Worm (Caenorhabditis elegans) whole organism, young adult: ENCODE results near the gene eef-1B.2.
"Not testable (repeated sequence)": the region's sequence is repeated elsewhere in the genome, so short reads cannot be mapped to it uniquely, and the experiment has no call there.

Experiments used
- B0019.2 ChIP-seq: fragments of 200-800 bp; sonication (Bioruptor generic); conservative IDR thresholded peaks from 2 replicates; pipeline ENCODE4 v1.3.6; 2022; ENCODE audit warnings: missing genetic modification reagents, missing genetic modification characterization, missing compliant biosample characterization
- B0261.1 ChIP-seq: sonication (generic microtip); optimal IDR thresholded peaks from 2 replicates; lab custom pipeline; 2016; ENCODE audit warnings: mild to moderate bottlenecking, missing genetic modification characterization, moderate library complexity, missing compliant biosample characterization
- C06A6.2 ChIP-seq: fragments of 200-800 bp; sonication (Bioruptor generic); conservative IDR thresholded peaks from 2 replicates; pipeline ENCODE4 v1.3.6; 2022; ENCODE audit warnings: missing genetic modification characterization, missing compliant biosample characterization
- C17E4.6 ChIP-seq: fragments of 200-800 bp; sonication (Bioruptor generic); IDR thresholded peaks from 2 replicates; pipeline ENCODE4 v1.3.6; 2022; ENCODE audit warnings: missing genetic modification reagents, missing genetic modification characterization, missing compliant biosample characterization
- D2030.7 ChIP-seq: fragments of 200-800 bp; sonication (Bioruptor generic); IDR thresholded peaks from 2 replicates; pipeline ENCODE4 v1.3.6; 2022; ENCODE audit warnings: missing genetic modification reagents, missing genetic modification characterization, missing compliant biosample characterization
- F37B4.10 ChIP-seq: fragments of 200-800 bp; sonication (Bioruptor generic); IDR thresholded peaks from 2 replicates; pipeline ENCODE4 v1.3.6; 2022; ENCODE audit warnings: missing genetic modification characterization, missing compliant biosample characterization
- F39B2.1 ChIP-seq: fragments of 200-800 bp; sonication (Bioruptor generic); IDR thresholded peaks from 2 replicates; pipeline ENCODE4 v1.3.6; 2022; ENCODE audit warnings: missing genetic modification reagents, missing genetic modification characterization, missing compliant biosample characterization
- K11D2.4 ChIP-seq: fragments of 200-800 bp; sonication (Bioruptor generic); IDR thresholded peaks from 2 replicates; pipeline ENCODE4 v1.3.6; 2022; ENCODE audit warnings: missing genetic modification reagents, missing genetic modification characterization, missing compliant biosample characterization
- Y56A3A.18 ChIP-seq: fragments of 200-800 bp; sonication (Bioruptor generic); IDR thresholded peaks from 2 replicates; pipeline ENCODE4 v1.3.6; 2022; ENCODE audit warnings: missing genetic modification reagents, missing genetic modification characterization, missing compliant biosample characterization
- Y67H2A.10 ChIP-seq: fragments of 200-800 bp; sonication (Bioruptor generic); conservative IDR thresholded peaks from 2 replicates; pipeline ENCODE4 v1.3.6; 2022; ENCODE audit warnings: missing genetic modification reagents, missing genetic modification characterization, missing compliant biosample characterization
- aptf-2 ChIP-seq: fragments of 200-800 bp; sonication (Bioruptor generic); conservative IDR thresholded peaks from 2 replicates; pipeline ENCODE4 v1.3.6; 2022; ENCODE audit warnings: missing genetic modification reagents, missing genetic modification characterization, missing compliant biosample characterization
- attf-3 ChIP-seq: fragments of 200-800 bp; sonication (Bioruptor generic); conservative IDR thresholded peaks from 2 replicates; pipeline ENCODE4 v1.3.6; 2022; ENCODE audit warnings: missing genetic modification reagents, missing genetic modification characterization, missing compliant biosample characterization
- attf-5 ChIP-seq: fragments of 200-800 bp; sonication (Bioruptor generic); optimal IDR thresholded peaks from 2 replicates; lab custom pipeline; 2018; ENCODE audit warnings: mild to moderate bottlenecking, missing genetic modification characterization, missing compliant biosample characterization
- bed-2 ChIP-seq: fragments of 200-800 bp; sonication (Bioruptor generic); IDR thresholded peaks from 2 replicates; pipeline ENCODE4 v1.3.6; 2022; ENCODE audit warnings: missing genetic modification reagents, missing genetic modification characterization, missing compliant biosample characterization
- ccch-3 ChIP-seq: fragments of 200-800 bp; sonication (Bioruptor generic); optimal IDR thresholded peaks from 2 replicates; lab custom pipeline; 2018; ENCODE audit warnings: mild to moderate bottlenecking, missing genetic modification characterization, missing compliant biosample characterization
- cebp-1 ChIP-seq, 2 experiments: fragments of 200-800 bp in 1 of 2; sonication (Bioruptor generic) in 1 of 2; sonication (generic microtip) in 1 of 2; IDR thresholded peaks in 1 of 2; optimal IDR thresholded peaks in 1 of 2; 2 replicates each; pipeline versions ENCODE4 v1.3.6 to Lab custom; 2017 to 2022; ENCODE audit warnings: missing compliant biosample characterization in 2 of 2, missing genetic modification characterization in 2 of 2, mild to moderate bottlenecking in 1 of 2, missing genetic modification reagents in 1 of 2, moderate library complexity in 1 of 2
- cebp-2 ChIP-seq: fragments of 200-800 bp; sonication (Bioruptor generic); IDR thresholded peaks from 2 replicates; pipeline ENCODE4 v1.3.6; 2022; ENCODE audit warnings: missing genetic modification characterization, missing compliant biosample characterization
- ceh-100 ChIP-seq: fragments of 200-800 bp; sonication (Bioruptor generic); IDR thresholded peaks from 2 replicates; pipeline ENCODE4 v1.3.6; 2022; ENCODE audit warnings: missing genetic modification reagents, missing genetic modification characterization, missing compliant biosample characterization
- ceh-58 ChIP-seq: fragments of 200-800 bp; sonication (Bioruptor generic); IDR thresholded peaks from 2 replicates; pipeline ENCODE4 v1.3.6; 2022; ENCODE audit warnings: missing genetic modification characterization, missing compliant biosample characterization
- ceh-91 ChIP-seq: fragments of 200-800 bp; sonication (Bioruptor generic); IDR thresholded peaks from 2 replicates; pipeline ENCODE4 v1.3.6; 2022; ENCODE audit warnings: missing genetic modification reagents, missing genetic modification characterization, missing compliant biosample characterization
- efl-1 ChIP-seq: fragments of 150-350 bp; optimal IDR thresholded peaks from 2 replicates; lab custom pipeline; 2014; ENCODE audit warnings: missing biosample characterization, missing genetic modification reagents, missing genetic modification characterization
- egl-44 ChIP-seq: fragments of 200-800 bp; sonication (Bioruptor generic); IDR thresholded peaks from 2 replicates; pipeline ENCODE4 v1.3.6; 2022; ENCODE audit warnings: missing genetic modification reagents, missing genetic modification characterization, missing compliant biosample characterization
- gei-17 ChIP-seq: fragments of 200-800 bp; sonication (Bioruptor generic); optimal IDR thresholded peaks from 2 replicates; lab custom pipeline; 2018; ENCODE audit warnings: mild to moderate bottlenecking, missing genetic modification characterization, missing compliant biosample characterization
- hmg-20 ChIP-seq: fragments of 200-800 bp; sonication (Bioruptor generic); IDR thresholded peaks from 2 replicates; pipeline ENCODE4 v1.3.6; 2022; ENCODE audit warnings: missing genetic modification reagents, missing genetic modification characterization, missing compliant biosample characterization
- hsf-1 ChIP-seq: fragments of 200-800 bp; sonication (Bioruptor generic); IDR thresholded peaks from 2 replicates; pipeline ENCODE4 v1.3.6; 2022; ENCODE audit warnings: missing genetic modification reagents, missing genetic modification characterization, missing compliant biosample characterization
- let-607 ChIP-seq, 2 experiments: fragments of 200-800 bp in 1 of 2; sonication (Bioruptor generic) in 1 of 2; sonication (generic microtip) in 1 of 2; optimal IDR thresholded peaks; 2 replicates each; lab custom pipeline; 2016 to 2018; ENCODE audit warnings: mild to moderate bottlenecking in 2 of 2, missing compliant biosample characterization in 2 of 2, missing genetic modification characterization in 2 of 2, moderate library complexity in 2 of 2, missing genotype in 1 of 2
- lin-26 ChIP-seq: fragments of 200-800 bp; sonication (Bioruptor generic); IDR thresholded peaks from 2 replicates; pipeline ENCODE4 v1.3.6; 2022; ENCODE audit warnings: missing genetic modification reagents, missing genetic modification characterization, missing compliant biosample characterization
- lin-54 ChIP-seq: fragments of 200-800 bp; sonication (Bioruptor generic); optimal IDR thresholded peaks from 2 replicates; lab custom pipeline; 2018; ENCODE audit warnings: mild to moderate bottlenecking, missing genetic modification characterization, missing compliant biosample characterization
- lsl-1 ChIP-seq: fragments of 200-800 bp; sonication (Bioruptor generic); optimal IDR thresholded peaks from 2 replicates; lab custom pipeline; 2018; ENCODE audit warnings: mild to moderate bottlenecking, missing genetic modification characterization, moderate library complexity, missing compliant biosample characterization
- madf-3 ChIP-seq: fragments of 200-800 bp; sonication (Bioruptor generic); IDR thresholded peaks from 2 replicates; pipeline ENCODE4 v1.3.6; 2022; ENCODE audit warnings: missing genetic modification reagents, missing genetic modification characterization, missing compliant biosample characterization
- madf-6 ChIP-seq: fragments of 200-800 bp; sonication (Bioruptor generic); IDR thresholded peaks from 2 replicates; pipeline ENCODE4 v1.3.6; 2022; ENCODE audit warnings: missing genetic modification reagents, missing genetic modification characterization, missing compliant biosample characterization
- madf-8 ChIP-seq: fragments of 200-800 bp; sonication (Bioruptor generic); conservative IDR thresholded peaks from 2 replicates; pipeline ENCODE4 v1.3.6; 2022; ENCODE audit warnings: missing genetic modification reagents, missing genetic modification characterization, missing compliant biosample characterization
- mel-28 ChIP-seq: sonication (generic microtip); optimal IDR thresholded peaks from 2 replicates; lab custom pipeline; 2016; ENCODE audit warnings: borderline replicate concordance, mild to moderate bottlenecking, missing genetic modification characterization, missing compliant biosample characterization
- mes-4 ChIP-seq: sonication (generic microtip); optimal IDR thresholded peaks from 2 replicates; lab custom pipeline; 2016; ENCODE audit warnings: missing genotype, missing genetic modification characterization, missing compliant biosample characterization
- nfya-2 ChIP-seq: fragments of 200-800 bp; sonication (Bioruptor generic); IDR thresholded peaks from 2 replicates; pipeline ENCODE4 v1.3.6; 2022; ENCODE audit warnings: missing genetic modification reagents, missing genetic modification characterization, missing compliant biosample characterization
- nfyb-1 ChIP-seq: fragments of 200-800 bp; sonication (Bioruptor generic); IDR thresholded peaks from 2 replicates; pipeline ENCODE4 v1.3.6; 2022; ENCODE audit warnings: missing genetic modification reagents, missing genetic modification characterization, missing compliant biosample characterization
- pbrm-1 ChIP-seq: fragments of 200-800 bp; sonication (Bioruptor generic); IDR thresholded peaks from 2 replicates; pipeline ENCODE4 v1.3.6; 2022; ENCODE audit warnings: missing genetic modification reagents, missing genetic modification characterization, missing compliant biosample characterization
- rcor-1 ChIP-seq: fragments of 200-800 bp; sonication (Bioruptor generic); IDR thresholded peaks from 2 replicates; pipeline ENCODE4 v1.3.6; 2022; ENCODE audit warnings: missing genetic modification reagents, missing genetic modification characterization, missing compliant biosample characterization
- repo-1 ChIP-seq: sonication (generic microtip); optimal IDR thresholded peaks from 2 replicates; lab custom pipeline; 2017; ENCODE audit warnings: mild to moderate bottlenecking, missing genetic modification characterization, missing compliant biosample characterization
- snpc-1.3 ChIP-seq: sonication (generic microtip); optimal IDR thresholded peaks from 2 replicates; lab custom pipeline; 2017; ENCODE audit warnings: missing genetic modification characterization, mild to moderate bottlenecking, missing compliant biosample characterization, antibody characterized with exemption, moderate library complexity, missing genotype, missing genetic modification reagents; ENCODE audit not compliant: insufficient read depth
- snpc-4 ChIP-seq, 5 experiments: fragments of 150-350 bp in 1 of 5; sonication (generic microtip) in 4 of 5; optimal IDR thresholded peaks; 2 replicates each; lab custom pipeline; 2014 to 2018; ENCODE audit warnings: missing genetic modification characterization in 5 of 5, missing biosample characterization in 3 of 5, antibody characterized with exemption in 2 of 5, mild to moderate bottlenecking in 2 of 5, missing compliant biosample characterization in 2 of 5, missing genotype in 2 of 5, moderate library complexity in 2 of 5, missing genetic modification reagents in 1 of 5
- xnd-1 ChIP-seq: sonication (generic microtip); optimal IDR thresholded peaks from 2 replicates; lab custom pipeline; 2016; ENCODE audit warnings: missing genotype, missing genetic modification reagents, missing genetic modification characterization, missing compliant biosample characterization
- ztf-25 ChIP-seq: fragments of 200-800 bp; sonication (Bioruptor generic); IDR thresholded peaks from 2 replicates; pipeline ENCODE4 v1.3.6; 2022; ENCODE audit warnings: missing genetic modification reagents, missing genetic modification characterization, missing compliant biosample characterization
- ztf-28 ChIP-seq: fragments of 200-800 bp; sonication (Bioruptor generic); IDR thresholded peaks from 2 replicates; pipeline ENCODE4 v1.3.6; 2022; ENCODE audit warnings: missing genetic modification reagents, missing genetic modification characterization, missing compliant biosample characterization

eef-1B.2 gene

ce11 chrIV:15057994-15058393, 20.9 kb downstream of the eef-1B.2 start, which contains the start of gene Y41E3.13:
Gene Y41E3.13, plus strand, starts transcription at chrIV:15058294.
- no peak for TF ChIP-seq B0019.2 (GFP tag; lab: Robert Waterston, UW)
- no peak for TF ChIP-seq ztf-25 (GFP tag; lab: Robert Waterston, UW)
- TF ChIP-seq ccch-3 (GFP tag; lab: Kevin White, UChicago), result no peak
- no peak for TF ChIP-seq hsf-1 (GFP tag; lab: Robert Waterston, UW)
- no peak for TF ChIP-seq madf-3 (GFP tag; lab: Robert Waterston, UW)
- no peak for TF ChIP-seq xnd-1 (tag; lab: Kevin White, UChicago)
- no peak for TF ChIP-seq snpc-1.3 (tag; lab: Kevin White, UChicago)
- no peak for TF ChIP-seq efl-1 (GFP tag; lab: Kevin White, UChicago)
- TF ChIP-seq gei-17 (GFP tag; lab: Kevin White, UChicago), result no peak
- no peak for TF ChIP-seq repo-1 (tag; lab: Kevin White, UChicago)
- no peak for TF ChIP-seq attf-5 (GFP tag; lab: Kevin White, UChicago)
- TF ChIP-seq mes-4 (tag; lab: Kevin White, UChicago), result no peak
- no peak for TF ChIP-seq snpc-4 (GFP tag; optimal IDR thresholded peaks at IDR 0.05; lab: Kevin White, UChicago)
- TF ChIP-seq snpc-4 (tag; optimal IDR thresholded peaks at IDR 0.05; lab: Kevin White, UChicago), result no peak
- TF ChIP-seq C06A6.2 (GFP tag; lab: Robert Waterston, UW), result no peak
- no peak for TF ChIP-seq B0261.1 (tag; lab: Kevin White, UChicago)
- TF ChIP-seq let-607 (tag; optimal IDR thresholded peaks at IDR 0.05; lab: Kevin White, UChicago), result no peak
- TF ChIP-seq madf-8 (GFP tag; lab: Robert Waterston, UW), result no peak
- TF ChIP-seq, all 124 proteins: peak for 0

ce11 chrIV:15059150-15059549, 22.0 kb downstream of the eef-1B.2 start:
- TF ChIP-seq D2030.7 (GFP tag; lab: Robert Waterston, UW) (peak; percentile 97), ztf-25 (GFP tag; lab: Robert Waterston, UW) (peak; percentile 99), attf-3 (GFP tag; lab: Robert Waterston, UW) (peak; percentile 69), lin-54 (GFP tag; lab: Kevin White, UChicago) (peak; percentile 53), madf-6 (peak; percentile 92), rcor-1 (GFP tag; lab: Robert Waterston, UW) (peak; percentile 98), ceh-91 (GFP tag; lab: Robert Waterston, UW) (peak; percentile 79), madf-3 (GFP tag; lab: Robert Waterston, UW) (peak; percentile 93), C17E4.6 (GFP tag; lab: Robert Waterston, UW) (peak; percentile 90), F39B2.1 (GFP tag; lab: Robert Waterston, UW) (peak; percentile 95), F37B4.10 (GFP tag; lab: Robert Waterston, UW) (peak; percentile 94; the same call in 1 of the 2 replicates), lin-26 (peak; percentile 96), bed-2 (0 out of 2 replicates have a peak, but pooled peaks have one; percentile 44), hsf-1 (GFP tag; lab: Robert Waterston, UW) (peak; percentile 100), pbrm-1 (GFP tag; lab: Robert Waterston, UW) (peak; percentile 97), egl-44 (GFP tag; lab: Robert Waterston, UW) (peak; percentile 97), nfyb-1 (GFP tag; lab: Robert Waterston, UW) (peak; percentile 92), hmg-20 (GFP tag; lab: Robert Waterston, UW) (0 out of 2 replicates have a peak, but pooled peaks have one; percentile 11), lsl-1 (GFP tag; lab: Kevin White, UChicago) (peak; percentile 53), aptf-2 (GFP tag; lab: Robert Waterston, UW) (peak; percentile 88), nfya-2 (GFP tag; lab: Robert Waterston, UW) (peak; percentile 84; the same call in 1 of the 2 replicates), Y56A3A.18 (GFP tag; lab: Robert Waterston, UW) (peak; percentile 92), B0019.2 (GFP tag; lab: Robert Waterston, UW) (peak; percentile 91), Y67H2A.10 (GFP tag; lab: Robert Waterston, UW) (peak; percentile 95), cebp-2 (GFP tag; lab: Robert Waterston, UW) (peak; percentile 99), ztf-28 (peak; percentile 93), ceh-100 (GFP tag; lab: Robert Waterston, UW) (peak; percentile 84), K11D2.4 (GFP tag; lab: Robert Waterston, UW) (peak; percentile 53; the same call in 1 of the 2 replicates), cebp-1 (GFP tag; IDR thresholded peaks at IDR 0.05; lab: Robert Waterston, UW) (peak; percentile 76), mel-28 (tag; lab: Kevin White, UChicago) (peak; percentile 83), ceh-58 (GFP tag; lab: Robert Waterston, UW) (peak; percentile 93; the same call in 1 of the 2 replicates), snpc-4 (tag; optimal IDR thresholded peaks at IDR 0.05; lab: Kevin White, UChicago) (peak in 1 of 4 experiments; percentile 88)
- not testable (repeated sequence) for TF ChIP-seq cebp-1 (tag; optimal IDR thresholded peaks at IDR 0.05; lab: Kevin White, UChicago); snpc-4 (GFP tag; optimal IDR thresholded peaks at IDR 0.05; lab: Kevin White, UChicago)
